Worm (Caenorhabditis elegans) whole organism, mixed stage, embryonic: ENCODE measurements around the gene C48B4.11.

Experiments
- ceh-83 ChIP-seq: fragments of 200-800 bp; sonication (Bioruptor generic); optimal IDR thresholded peaks from 2 replicates; lab custom pipeline; 2018; ENCODE audit warnings: mild to moderate bottlenecking, missing genetic modification characterization, missing compliant biosample characterization
- elt-3 ChIP-seq: fragments of 150-350 bp; optimal IDR thresholded peaks from 2 replicates; lab custom pipeline; 2014; ENCODE audit warnings: missing biosample characterization, missing genetic modification characterization
- hlh-1 ChIP-seq: fragments of 150-350 bp; optimal IDR thresholded peaks from 2 replicates; lab custom pipeline; 2014; ENCODE audit warnings: missing biosample characterization, missing genetic modification reagents, missing genetic modification characterization
- lin-13 ChIP-seq: fragments of 150-350 bp; optimal IDR thresholded peaks from 2 replicates; lab custom pipeline; 2014; ENCODE audit warnings: missing biosample characterization, missing genetic modification characterization
- mab-5 ChIP-seq: fragments of 150-350 bp; optimal IDR thresholded peaks from 2 replicates; lab custom pipeline; 2014; ENCODE audit warnings: missing biosample characterization, missing genetic modification characterization
- mep-1 ChIP-seq: fragments of 150-350 bp; optimal IDR thresholded peaks from 2 replicates; lab custom pipeline; 2017; ENCODE audit warnings: missing biosample characterization, missing genetic modification reagents, missing genetic modification characterization, inconsistent platforms
- nhr-12 ChIP-seq: fragments of 150-350 bp; optimal IDR thresholded peaks from 2 replicates; lab custom pipeline; 2014; ENCODE audit warnings: missing biosample characterization, missing genetic modification characterization
- nhr-2 ChIP-seq: fragments of 150-350 bp; optimal IDR thresholded peaks from 2 replicates; lab custom pipeline; 2014; ENCODE audit warnings: missing biosample characterization, missing genetic modification characterization
- nhr-76 ChIP-seq: sonication (generic microtip); optimal IDR thresholded peaks from 2 replicates; lab custom pipeline; 2017; ENCODE audit warnings: missing biosample characterization, missing genetic modification characterization
- snpc-4 ChIP-seq: fragments of 150-350 bp; optimal IDR thresholded peaks from 2 replicates; lab custom pipeline; 2014; ENCODE audit warnings: missing biosample characterization, missing genetic modification characterization
- sptf-1 ChIP-seq: sonication (generic microtip); optimal IDR thresholded peaks from 2 replicates; lab custom pipeline; 2017; ENCODE audit warnings: mild to moderate bottlenecking, missing genetic modification characterization, moderate library complexity, missing compliant biosample characterization
- unc-39 ChIP-seq: fragments of 150-350 bp; optimal IDR thresholded peaks from 2 replicates; lab custom pipeline; 2014; ENCODE audit warnings: missing biosample characterization, missing genetic modification characterization
- unc-62 ChIP-seq: fragments of 150-350 bp; optimal IDR thresholded peaks from 2 replicates; lab custom pipeline; 2014; ENCODE audit warnings: missing biosample characterization, missing genetic modification reagents, missing genetic modification characterization

DNA sequence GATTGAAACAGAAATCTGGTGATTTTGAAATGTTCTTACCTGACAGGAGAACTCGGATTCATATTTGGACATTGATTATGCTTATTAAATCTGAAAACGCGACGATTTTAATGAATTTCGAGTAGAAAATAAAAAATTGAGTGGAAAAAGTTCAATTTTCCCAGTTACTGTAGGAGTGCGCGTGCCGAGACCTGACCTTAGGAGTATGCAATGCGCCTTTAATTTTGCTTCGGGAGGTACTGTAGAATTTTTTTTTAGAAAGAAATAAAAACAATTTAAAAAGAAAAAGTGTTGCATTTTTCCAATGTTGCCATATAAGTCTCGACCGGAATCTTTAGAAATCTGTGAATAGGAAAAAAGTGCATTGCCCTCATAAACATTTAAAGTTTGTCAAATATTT is at the start of gene C48B4.11:
- no peak for TF ChIP-seq sptf-1
- no peak for TF ChIP-seq nhr-12
- TF ChIP-seq unc-62 (GFP tag; lab: Kevin White, UChicago): no peak
- TF ChIP-seq elt-3 (tag; lab: Kevin White, UChicago): no peak
- TF ChIP-seq lin-13: no peak
- no peak for TF ChIP-seq mab-5 (tag; lab: Kevin White, UChicago)
- TF ChIP-seq nhr-76 (tag; lab: Kevin White, UChicago): no peak
- TF ChIP-seq unc-39: no peak
- no peak for TF ChIP-seq snpc-4 (tag; lab: Kevin White, UChicago)
- TF ChIP-seq nhr-2 (tag; lab: Kevin White, UChicago): no peak
- TF ChIP-seq mep-1 (tag; lab: Kevin White, UChicago): no peak
- TF ChIP-seq ceh-83 (GFP tag; lab: Kevin White, UChicago): no peak
- TF ChIP-seq hlh-1: no peak
